Fruit fly (Drosophila melanogaster) whole organism, wandering third instar larva: ENCODE results near the gene Sarm.

Experiments
- Abd-B ChIP-seq: fragments of >200 bp; optimal IDR thresholded peaks from 2 replicates; lab custom pipeline; 2017; ENCODE audit warnings: missing biosample characterization, missing genetic modification characterization
- CG32264 ChIP-seq: fragments of 200-800 bp; sonication (Bioruptor generic); optimal IDR thresholded peaks from 2 replicates; lab custom pipeline; 2016; ENCODE audit warnings: missing biosample characterization, missing genetic modification characterization
- CG9705 ChIP-seq: fragments of 200-800 bp; sonication (Bioruptor generic); optimal IDR thresholded peaks from 2 replicates; lab custom pipeline; 2018; ENCODE audit warnings: missing biosample characterization, mild to moderate bottlenecking, missing genetic modification characterization
- CrebA ChIP-seq: fragments of 200-800 bp; sonication (Bioruptor generic); optimal IDR thresholded peaks from 2 replicates; lab custom pipeline; 2016; ENCODE audit warnings: missing biosample characterization, mild to moderate bottlenecking, missing genetic modification characterization, borderline replicate concordance
- Dfd ChIP-seq: fragments of >200 bp; optimal IDR thresholded peaks from 2 replicates; lab custom pipeline; 2017; ENCODE audit warnings: missing biosample characterization, missing genetic modification characterization
- Dif ChIP-seq: fragments of 200-275, 200-300 bp; sonication (Bioruptor generic); optimal IDR thresholded peaks from 2 replicates; lab custom pipeline; 2018; ENCODE audit warnings: missing biosample characterization, missing genetic modification characterization; ENCODE audit not compliant: partially characterized antibody
- GATAd ChIP-seq: sonication (Bioruptor generic); optimal IDR thresholded peaks from 2 replicates; lab custom pipeline; 2016; ENCODE audit warnings: missing biosample characterization, missing genetic modification characterization
- HLH106 ChIP-seq: fragments of 200-800 bp; optimal IDR thresholded peaks from 3 replicates; lab custom pipeline; 2019; ENCODE audit warnings: missing biosample characterization, mild to moderate bottlenecking, missing genetic modification characterization, moderate library complexity
- Hnf4 ChIP-seq: fragments of 200-800 bp; sonication (Bioruptor generic); optimal IDR thresholded peaks from 2 replicates; lab custom pipeline; 2016; ENCODE audit warnings: missing biosample characterization, mild to moderate bottlenecking, missing genetic modification characterization
- Hr78 ChIP-seq: fragments of >200 bp; optimal IDR thresholded peaks from 2 replicates; lab custom pipeline; 2017; ENCODE audit warnings: missing biosample characterization, missing genetic modification characterization
- Hr83 ChIP-seq: fragments of 200-300 bp; sonication (Bioruptor generic); optimal IDR thresholded peaks from 2 replicates; lab custom pipeline; 2016; ENCODE audit warnings: missing biosample characterization, mild to moderate bottlenecking, missing genetic modification characterization, moderate library complexity; ENCODE audit not compliant: poor library complexity, severe bottlenecking
- Jra ChIP-seq: sonication (Bioruptor generic); optimal IDR thresholded peaks from 2 replicates; lab custom pipeline; 2016; ENCODE audit warnings: missing biosample characterization, missing genetic modification characterization
- Mio ChIP-seq: sonication (Bioruptor generic); optimal IDR thresholded peaks from 2 replicates; lab custom pipeline; 2016; ENCODE audit warnings: missing biosample characterization, missing genetic modification characterization
- Myc ChIP-seq: fragments of >200 bp; optimal IDR thresholded peaks from 2 replicates; lab custom pipeline; 2017
- N ChIP-seq: fragments of >200 bp; optimal IDR thresholded peaks from 2 replicates; lab custom pipeline; 2018; ENCODE audit warnings: missing biosample characterization, missing external identifiers, missing genetic modification characterization
- OdsH ChIP-seq: fragments of 200-800 bp; sonication (Bioruptor generic); optimal IDR thresholded peaks from 2 replicates; lab custom pipeline; 2016; ENCODE audit warnings: missing biosample characterization, mild to moderate bottlenecking, missing genetic modification characterization
- Rel ChIP-seq, 2 experiments: fragments of 200-800 bp; sonication (Bioruptor generic) in 1 of 2; optimal IDR thresholded peaks; 2 replicates in 1 of 2; 3 replicates in 1 of 2; lab custom pipeline; 2016 to 2019; ENCODE audit warnings: mild to moderate bottlenecking in 2 of 2, missing biosample characterization in 2 of 2, missing genetic modification characterization in 2 of 2, moderate library complexity in 1 of 2
- Sp1 ChIP-seq: fragments of 200-800 bp; sonication (Bioruptor generic); optimal IDR thresholded peaks from 3 replicates; lab custom pipeline; 2019; ENCODE audit warnings: missing biosample characterization, mild to moderate bottlenecking, missing genetic modification characterization, moderate library complexity
- Vsx2 ChIP-seq: fragments of 200-300, 225-300 bp; sonication (Bioruptor generic); optimal IDR thresholded peaks from 2 replicates; lab custom pipeline; 2018; ENCODE audit warnings: missing biosample characterization, missing genetic modification characterization; ENCODE audit not compliant: partially characterized antibody
- br ChIP-seq: fragments of 200-800 bp; sonication (Bioruptor generic); optimal IDR thresholded peaks from 2 replicates; lab custom pipeline; 2016; ENCODE audit warnings: missing biosample characterization, missing genetic modification characterization
- brk ChIP-seq: fragments of 200-800 bp; sonication (Bioruptor generic); optimal IDR thresholded peaks from 2 replicates; lab custom pipeline; 2016; ENCODE audit warnings: missing biosample characterization, mild to moderate bottlenecking, missing genetic modification characterization
- dl ChIP-seq, 2 experiments: fragments of 175-275, 200-275 bp in 1 of 2; fragments of 200-275 bp in 1 of 2; sonication (Bioruptor generic); optimal IDR thresholded peaks; lab custom pipeline; 2018; ENCODE audit warnings: mild to moderate bottlenecking in 2 of 2, missing biosample characterization in 2 of 2, missing genetic modification characterization in 2 of 2, moderate library complexity in 2 of 2; ENCODE audit not compliant: partially characterized antibody in 2 of 2, insufficient read depth in 1 of 2
- dsf ChIP-seq: sonication (Bioruptor generic); optimal IDR thresholded peaks from 2 replicates; lab custom pipeline; 2016; ENCODE audit warnings: missing biosample characterization, missing genetic modification characterization, borderline replicate concordance
- ey ChIP-seq: fragments of 200-800 bp; sonication (Bioruptor generic); optimal IDR thresholded peaks from 2 replicates; lab custom pipeline; 2016; ENCODE audit warnings: missing biosample characterization, missing genetic modification characterization
- foxo ChIP-seq, 2 experiments: fragments of 200-800 bp; sonication (Bioruptor generic); optimal IDR thresholded peaks; 2 replicates in 1 of 2; 3 replicates in 1 of 2; lab custom pipeline; 2016 to 2017; ENCODE audit warnings: missing biosample characterization in 2 of 2, missing genetic modification characterization in 2 of 2
- h ChIP-seq: fragments of 200-800 bp; sonication (Bioruptor generic); optimal IDR thresholded peaks from 3 replicates; lab custom pipeline; 2016; ENCODE audit warnings: missing biosample characterization, mild to moderate bottlenecking, missing genetic modification characterization
- lola ChIP-seq: fragments of >200 bp; optimal IDR thresholded peaks from 2 replicates; lab custom pipeline; 2017; ENCODE audit warnings: missing biosample characterization, missing genetic modification characterization
- pan ChIP-seq: fragments of >200 bp; optimal IDR thresholded peaks from 2 replicates; lab custom pipeline; 2017
- psq ChIP-seq: fragments of 200-800 bp; sonication (Bioruptor generic); optimal IDR thresholded peaks from 3 replicates; lab custom pipeline; 2017; ENCODE audit warnings: missing biosample characterization, mild to moderate bottlenecking, missing genetic modification characterization, moderate library complexity
- rgr ChIP-seq: fragments of 200-800 bp; sonication (Bioruptor generic); optimal IDR thresholded peaks from 3 replicates; lab custom pipeline; 2016; ENCODE audit warnings: missing biosample characterization, mild to moderate bottlenecking, missing genetic modification characterization
- sage ChIP-seq: fragments of 200-800 bp; sonication (Bioruptor generic); optimal IDR thresholded peaks from 2 replicates; lab custom pipeline; 2016; ENCODE audit warnings: missing biosample characterization, mild to moderate bottlenecking, missing genetic modification characterization
- sv ChIP-seq: fragments of 200-800 bp; sonication (Bioruptor generic); optimal IDR thresholded peaks from 3 replicates; lab custom pipeline; 2016; ENCODE audit warnings: missing biosample characterization, missing genetic modification characterization
- tai ChIP-seq: sonication (Bioruptor generic); optimal IDR thresholded peaks from 2 replicates; lab custom pipeline; 2016; ENCODE audit warnings: missing biosample characterization, missing genetic modification characterization
- usp ChIP-seq: fragments of >200 bp; optimal IDR thresholded peaks from 2 replicates; lab custom pipeline; 2017; ENCODE audit warnings: missing biosample characterization, missing genetic modification characterization
- woc ChIP-seq: sonication (Bioruptor generic); optimal IDR thresholded peaks from 2 replicates; lab custom pipeline; 2016; ENCODE audit warnings: missing biosample characterization, mild to moderate bottlenecking, missing genetic modification characterization

Gene Sarm

DNA sequence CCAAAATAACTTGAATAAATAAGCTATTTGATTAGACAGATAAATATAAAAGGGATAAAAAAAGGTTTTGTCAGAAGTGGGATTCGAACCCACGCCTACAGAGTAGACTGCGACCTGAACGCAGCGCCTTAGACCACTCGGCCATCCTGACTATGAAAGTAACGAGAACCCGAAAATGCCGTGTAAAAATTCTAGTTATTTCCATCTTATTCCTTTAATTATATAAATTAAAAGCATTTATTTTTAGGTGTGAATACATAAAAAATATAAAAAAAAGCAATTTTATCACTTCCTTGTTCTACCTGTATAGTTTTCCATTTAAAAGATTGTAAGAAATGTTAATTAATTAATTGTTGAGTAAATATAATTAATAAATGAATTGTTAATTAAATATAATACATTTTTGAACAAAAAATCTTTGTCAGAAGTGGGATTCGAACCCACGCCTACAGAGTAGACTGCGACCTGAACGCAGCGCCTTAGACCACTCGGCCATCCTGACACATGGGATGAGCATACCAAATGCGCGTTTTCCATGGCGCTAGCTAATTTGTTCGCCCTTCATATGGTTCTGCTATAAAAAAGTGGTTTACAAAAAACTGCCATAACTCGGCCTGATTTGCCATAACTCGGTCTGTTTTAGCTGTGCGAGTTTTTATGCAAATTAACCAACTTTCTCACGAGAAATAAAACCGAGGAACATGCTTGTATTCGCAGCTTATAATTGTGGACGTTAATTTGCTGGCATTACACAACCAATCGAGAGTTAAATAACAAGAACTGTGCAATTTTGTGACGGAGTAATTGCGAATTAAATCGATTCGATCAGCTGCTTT lies 2.1 kb downstream of the Sarm start:
- TF ChIP-seq dsf (GFP tag; lab: Kevin White, UChicago) (no peak), Vsx2 (peak; percentile 7), Myc (lab: Kevin White, UChicago) (peak; percentile 12), lola (GFP tag; lab: Kevin White, UChicago) (no peak), ey (no peak), pan (lab: Kevin White, UChicago) (no peak), Sp1 (GFP tag; lab: Kevin White, UChicago) (no peak), GATAd (no peak), Dif (GFP tag; lab: Kevin White, UChicago) (peak; percentile 2), HLH106 (tag; lab: Kevin White, UChicago) (no peak), N (GFP tag; lab: Kevin White, UChicago) (no peak), Hr78 (GFP tag; lab: Kevin White, UChicago) (no peak), Mio (GFP tag; lab: Kevin White, UChicago) (no peak)

DNA sequence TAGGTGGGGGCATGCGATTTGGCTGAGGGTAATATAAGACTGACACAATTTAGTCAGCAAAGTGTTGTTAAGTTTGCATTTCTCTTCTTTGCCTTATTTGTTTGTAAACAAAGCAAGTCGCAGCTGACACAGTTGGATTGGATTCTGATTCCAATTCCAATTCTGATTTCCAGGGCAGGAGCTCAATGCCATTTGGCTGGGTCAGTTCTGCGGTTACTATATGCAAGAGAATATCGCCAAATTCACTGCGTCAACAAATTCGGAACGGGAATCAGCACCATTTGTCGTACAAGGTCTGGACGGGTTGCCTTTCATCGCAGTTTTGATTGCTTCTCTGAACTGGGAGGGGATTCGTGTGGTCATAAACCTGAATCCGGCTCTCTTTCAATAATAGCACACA lies 3.8 kb downstream of the Sarm start:
- TF ChIP-seq OdsH (GFP tag; lab: Kevin White, UChicago) (no peak), dl (GFP tag; optimal IDR thresholded peaks at IDR 0.05; lab: Kevin White, UChicago; ENCODE audit: insufficient read depth in 1 of 2, partially characterized antibody in 2 of 2) (no peak), CG9705 (no peak), tai (GFP tag; lab: Kevin White, UChicago) (no peak), HLH106 (tag; lab: Kevin White, UChicago) (no peak), ey (no peak), Vsx2 (no peak), CrebA (GFP tag; lab: Kevin White, UChicago) (no peak), N (GFP tag; lab: Kevin White, UChicago) (no peak)

DNA sequence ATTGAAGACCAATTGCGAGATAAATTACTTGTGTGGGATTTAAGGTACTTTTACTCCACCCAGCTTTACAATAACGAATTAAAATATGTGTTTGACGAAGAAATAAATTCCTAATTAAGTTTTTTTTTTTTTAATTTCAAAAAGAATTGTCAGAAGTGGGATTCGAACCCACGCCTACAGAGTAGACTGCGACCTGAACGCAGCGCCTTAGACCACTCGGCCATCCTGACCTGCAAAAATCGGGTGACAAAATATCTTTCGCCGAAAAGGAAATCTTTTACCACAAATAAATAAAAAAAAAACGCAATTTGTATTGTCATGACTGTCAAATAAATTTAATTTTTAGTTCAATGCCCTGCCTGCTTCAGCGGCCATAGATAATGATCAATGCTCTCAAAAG lies 4.4 kb downstream of the Sarm start:
- no peak for TF ChIP-seq Vsx2
- no peak for TF ChIP-seq Jra (GFP tag; lab: Kevin White, UChicago)
- no peak for TF ChIP-seq pan (lab: Kevin White, UChicago)
- no peak for TF ChIP-seq GATAd
- TF ChIP-seq sv (GFP tag; lab: Kevin White, UChicago), result no peak
- TF ChIP-seq brk (GFP tag; lab: Kevin White, UChicago), result no peak
- TF ChIP-seq Dif (GFP tag; lab: Kevin White, UChicago), result no peak
- no peak for TF ChIP-seq Abd-B (GFP tag; lab: Kevin White, UChicago)
- no peak for TF ChIP-seq Hnf4 (GFP tag; lab: Kevin White, UChicago)
- TF ChIP-seq woc (GFP tag; lab: Kevin White, UChicago), result no peak
- TF ChIP-seq Myc (lab: Kevin White, UChicago), result no peak
- no peak for TF ChIP-seq CG32264 (GFP tag; lab: Kevin White, UChicago)
- TF ChIP-seq usp (GFP tag; lab: Kevin White, UChicago), result no peak

DNA sequence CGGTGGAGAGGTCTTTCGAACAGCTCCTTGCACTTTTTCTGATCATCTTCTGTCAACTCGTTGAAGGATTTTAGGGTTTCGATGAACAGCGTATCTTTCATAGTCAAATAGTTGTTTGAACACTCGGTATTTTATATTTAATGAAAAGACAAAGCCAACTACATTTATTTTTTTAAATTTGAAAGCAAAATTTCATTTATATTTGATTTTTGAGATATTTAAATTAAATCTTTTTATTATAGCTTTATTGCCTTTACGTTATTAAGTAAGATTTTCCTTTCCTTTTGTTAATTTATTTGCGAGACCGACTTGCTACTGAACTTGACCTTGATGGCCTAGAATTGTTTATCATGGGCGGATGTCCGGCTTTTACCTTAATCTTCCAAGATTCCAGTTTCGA lies 5.5 kb downstream of the Sarm start, which contains the start of gene CG42590:
TSS of gene CG42590 (minus strand) at position 101 of the 400 bp plus-strand sequence.
- no peak for TF ChIP-seq N (GFP tag; lab: Kevin White, UChicago)
- no peak for TF ChIP-seq Abd-B (GFP tag; lab: Kevin White, UChicago)
- no peak for TF ChIP-seq sv (GFP tag; lab: Kevin White, UChicago)
- no peak for TF ChIP-seq Mio (GFP tag; lab: Kevin White, UChicago)
- TF ChIP-seq lola (GFP tag; lab: Kevin White, UChicago), result no peak
- TF ChIP-seq h (GFP tag; lab: Kevin White, UChicago), result no peak
- no peak for TF ChIP-seq foxo (GFP tag; optimal IDR thresholded peaks at IDR 0.05; lab: Kevin White, UChicago)
- TF ChIP-seq CG9705, result no peak
- TF ChIP-seq CrebA (GFP tag; lab: Kevin White, UChicago), result no peak
- TF ChIP-seq ey, result no peak
- TF ChIP-seq tai (GFP tag; lab: Kevin White, UChicago), result no peak
- TF ChIP-seq dsf (GFP tag; lab: Kevin White, UChicago), result no peak

DNA sequence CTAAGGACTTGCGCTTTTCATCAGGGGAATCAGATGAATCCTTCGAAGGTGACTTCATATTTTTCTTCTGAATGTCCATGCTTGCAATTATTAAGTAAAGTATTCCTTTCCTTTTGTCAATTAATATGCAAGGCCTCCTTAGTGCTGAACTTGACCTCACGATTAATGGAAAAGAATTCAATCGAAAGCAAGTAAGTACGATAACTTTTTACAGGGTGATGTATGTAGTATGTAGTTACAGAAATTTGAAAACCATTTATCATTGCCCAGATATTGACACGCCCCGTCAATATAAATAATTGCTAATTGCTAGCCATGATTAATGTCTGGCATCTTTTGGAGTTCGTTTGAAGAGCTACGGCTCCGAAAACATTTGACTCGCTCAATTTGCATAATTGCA lies 6.2 kb downstream of the Sarm start, which contains the start of gene CG42591:
TSS of gene CG42591 (minus strand) at position 101 of the 400 bp plus-strand sequence.
- TF ChIP-seq Rel (GFP tag; optimal IDR thresholded peaks at IDR 0.05; lab: Kevin White, UChicago), result no peak
- no peak for TF ChIP-seq Rel (tag; optimal IDR thresholded peaks at IDR 0.05; lab: Kevin White, UChicago)
- no peak for TF ChIP-seq sage
- no peak for TF ChIP-seq Dfd (GFP tag; lab: Kevin White, UChicago)
- no peak for TF ChIP-seq Hr83
- no peak for TF ChIP-seq GATAd
- TF ChIP-seq lola (GFP tag; lab: Kevin White, UChicago), result no peak
- no peak for TF ChIP-seq brk (GFP tag; lab: Kevin White, UChicago)
- no peak for TF ChIP-seq psq (GFP tag; lab: Kevin White, UChicago)
- no peak for TF ChIP-seq pan (lab: Kevin White, UChicago)
- no peak for TF ChIP-seq Jra (GFP tag; lab: Kevin White, UChicago)
- no peak for TF ChIP-seq rgr (GFP tag; lab: Kevin White, UChicago)
- no peak for TF ChIP-seq usp (GFP tag; lab: Kevin White, UChicago)
- no peak for TF ChIP-seq br
- TF ChIP-seq OdsH (GFP tag; lab: Kevin White, UChicago), result no peak
- TF ChIP-seq Abd-B (GFP tag; lab: Kevin White, UChicago), result no peak
- TF ChIP-seq CG32264 (GFP tag; lab: Kevin White, UChicago), result no peak
- no peak for TF ChIP-seq Mio (GFP tag; lab: Kevin White, UChicago)
- no peak for TF ChIP-seq Dif (GFP tag; lab: Kevin White, UChicago)
- TF ChIP-seq foxo (GFP tag; optimal IDR thresholded peaks at IDR 0.05; lab: Kevin White, UChicago), result no peak
- TF ChIP-seq, all 38 proteins: peak for 0
